Fruit fly (Drosophila melanogaster): ENCODE results near the gene Rhau.
A peak's percentile ranks its signal among the peaks of the same experiment; 100 is the strongest.

The Rhau gene

dm6 chr2L:20770242-20770769, 12.5 kb upstream of the Rhau start, which contains the start of gene cad (continued):
- no peak for TF ChIP-seq C15 (GFP tag; IDR thresholded peaks at IDR 0.05)
- no peak for TF ChIP-seq esg (GFP tag; conservative IDR thresholded peaks at IDR 0.05)
- TF ChIP-seq CTCF (GFP tag; optimal IDR thresholded peaks at IDR 0.05), result no peak
- TF ChIP-seq CG15073 (GFP tag; optimal IDR thresholded peaks at IDR 0.05), result no peak
- no peak for TF ChIP-seq CG6854 (GFP tag; optimal IDR thresholded peaks at IDR 0.05)
- no peak for TF ChIP-seq Aef1 (GFP tag; IDR thresholded peaks at IDR 0.05)
- no peak for TF ChIP-seq Dip2 (GFP tag; IDR thresholded peaks at IDR 0.05)
- no peak for TF ChIP-seq ssp (GFP tag; IDR thresholded peaks at IDR 0.05)
- TF ChIP-seq Neu2 (GFP tag; optimal IDR thresholded peaks at IDR 0.05; ENCODE audit: borderline replicate concordance), result no peak
- peak; percentile 6 for TF ChIP-seq ewg (GFP tag; optimal IDR thresholded peaks at IDR 0.05)
- TF ChIP-seq CG7928 (GFP tag; optimal IDR thresholded peaks at IDR 0.05), result no peak
- peak; percentile 15 for TF ChIP-seq cg (GFP tag; optimal IDR thresholded peaks at IDR 0.05)
- no peak for TF ChIP-seq CG13123 (GFP tag; optimal IDR thresholded peaks at IDR 0.05)
- no peak for TF ChIP-seq CG16815 (GFP tag; optimal IDR thresholded peaks at IDR 0.05)
- TF ChIP-seq cato (GFP tag; optimal IDR thresholded peaks at IDR 0.05; ENCODE audit: borderline replicate concordance), result no peak
- no peak for TF ChIP-seq CG1647 (GFP tag; optimal IDR thresholded peaks at IDR 0.05)
- peak; percentile 76; the same call in 2 of the 3 replicates for TF ChIP-seq CG2199 (GFP tag; IDR thresholded peaks at IDR 0.05)
- no peak for TF ChIP-seq Abd-B (GFP tag; optimal IDR thresholded peaks at IDR 0.05)
- no peak for TF ChIP-seq CG9797 (GFP tag; optimal IDR thresholded peaks at IDR 0.05)
- TF ChIP-seq kay (GFP tag; optimal IDR thresholded peaks at IDR 0.05), result no peak
- TF ChIP-seq CG13287 (GFP tag; IDR thresholded peaks at IDR 0.05; ENCODE audit: partially characterized antibody), result peak; percentile 27; the same call in 1 of the 2 replicates
- no peak for TF ChIP-seq maf-S (GFP tag; optimal IDR thresholded peaks at IDR 0.05)
- TF ChIP-seq CG43689 (GFP tag; IDR thresholded peaks at IDR 0.05), result no peak
- peak; percentile 32; the same call in 1 of the 2 replicates for TF ChIP-seq CG11085 (GFP tag; IDR thresholded peaks at IDR 0.05)
- TF ChIP-seq ken (GFP tag; IDR thresholded peaks at IDR 0.05), result no peak
- TF ChIP-seq wor (GFP tag; IDR thresholded peaks at IDR 0.05), result no peak
- no peak for TF ChIP-seq CG1024 (GFP tag; IDR thresholded peaks at IDR 0.05)
- TF ChIP-seq Mes4 (GFP tag; optimal IDR thresholded peaks at IDR 0.05), result no peak
- TF ChIP-seq tna (GFP tag; IDR thresholded peaks at IDR 0.05; ENCODE audit: partially characterized antibody), result 0 out of 2 replicates have a peak, but pooled peaks have one; percentile 27
- TF ChIP-seq CG14860 (GFP tag; IDR thresholded peaks at IDR 0.05; ENCODE audit: partially characterized antibody), result no peak
- no peak for TF ChIP-seq kni (GFP tag; optimal IDR thresholded peaks at IDR 0.05)
- no peak for TF ChIP-seq CG4617 (GFP tag; optimal IDR thresholded peaks at IDR 0.05; ENCODE audit: borderline replicate concordance)
- TF ChIP-seq ase (GFP tag; IDR thresholded peaks at IDR 0.05), result no peak
- TF ChIP-seq zf30C (GFP tag; optimal IDR thresholded peaks at IDR 0.05), result no peak
- TF ChIP-seq pan (optimal IDR thresholded peaks at IDR 0.05), result no peak
- peak in 1 of 2 experiments; percentile 71 for TF ChIP-seq pan (GFP tag; optimal IDR thresholded peaks at IDR 0.05 in 1 of 2, IDR thresholded peaks at IDR 0.05 in 1 of 2)
- no peak for TF ChIP-seq dmrt11E (tag; optimal IDR thresholded peaks at IDR 0.05)
- peak; percentile 77 for TF ChIP-seq oc (tag; optimal IDR thresholded peaks at IDR 0.05)
- TF ChIP-seq CG14710 (tag; optimal IDR thresholded peaks at IDR 0.05), result peak; percentile 9
- no peak for TF ChIP-seq pita (GFP tag; optimal IDR thresholded peaks at IDR 0.05)
- no peak for TF ChIP-seq mam (GFP tag; optimal IDR thresholded peaks at IDR 0.05)
- TF ChIP-seq CG12299 (tag; optimal IDR thresholded peaks at IDR 0.05), result no peak
- no peak for TF ChIP-seq corto (GFP tag; optimal IDR thresholded peaks at IDR 0.05)
- TF ChIP-seq CG9817 (tag; optimal IDR thresholded peaks at IDR 0.05), result no peak
- TF ChIP-seq prd (optimal IDR thresholded peaks at IDR 0.05), result no peak
- TF ChIP-seq prd (GFP tag; IDR thresholded peaks at IDR 0.05), result no peak
- TF ChIP-seq CG17802 (tag; optimal IDR thresholded peaks at IDR 0.05), result no peak
- TF ChIP-seq CG10321 (GFP tag; IDR thresholded peaks at IDR 0.05), result peak; percentile 99
- TF ChIP-seq CG11560 (tag; IDR thresholded peaks at IDR 0.05), result no peak
- no peak for TF ChIP-seq CG10209 (GFP tag; optimal IDR thresholded peaks at IDR 0.05)
- TF ChIP-seq sd (tag; optimal IDR thresholded peaks at IDR 0.05), result peak; percentile 59
- no peak for TF ChIP-seq ERR (GFP tag; optimal IDR thresholded peaks at IDR 0.05)

All from whole organism, embryonic.